Worm (Caenorhabditis elegans): Measurements from ENCODE around the gene stn-2.
A peak's percentile ranks its signal among the peaks of the same experiment; 100 is the strongest.

Gene stn-2

DNA sequence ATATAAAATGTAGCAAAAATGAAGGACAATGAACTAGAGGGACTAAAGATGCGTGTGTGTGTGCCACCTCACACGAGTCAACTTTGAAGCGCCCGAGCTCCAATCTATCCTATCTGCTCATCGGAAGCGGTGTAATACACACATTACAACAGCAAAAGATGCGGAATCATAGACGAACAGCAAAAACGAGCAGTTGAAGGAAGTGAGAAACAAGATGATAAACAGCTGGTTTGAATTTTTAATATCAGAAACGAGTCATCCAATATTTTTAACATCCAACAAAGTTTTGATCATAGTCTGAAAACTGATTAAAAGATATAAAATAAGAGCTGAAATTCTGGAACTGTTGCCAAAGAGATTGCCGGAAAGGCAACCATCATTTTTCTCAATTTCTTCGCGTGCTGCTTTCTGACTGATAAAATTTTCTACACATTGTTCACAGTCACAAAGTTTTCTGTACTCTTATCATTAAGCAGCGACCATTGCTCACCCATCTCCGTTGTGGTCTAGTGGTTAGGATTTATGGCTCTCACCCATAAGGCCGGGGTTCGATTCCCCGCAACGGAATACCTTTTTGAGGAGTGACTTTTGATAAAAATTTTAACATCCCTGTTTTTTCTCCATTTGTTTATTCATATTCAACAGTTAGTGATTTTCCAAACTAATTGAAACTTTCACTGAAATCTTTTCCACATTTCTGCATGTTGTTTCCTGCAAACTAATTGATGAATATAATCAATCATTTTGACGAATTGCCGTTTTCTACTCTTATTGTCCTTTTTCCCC lies at the start of gene stn-2 (continued):
- TF ChIP-seq efl-1 (optimal IDR thresholded peaks at IDR 0.05): no peak
- TF ChIP-seq efl-1 (GFP tag; optimal IDR thresholded peaks at IDR 0.05 in 1 of 2): peak in 1 of 2 experiments; percentile 8
- TF ChIP-seq snpc-4 (tag; optimal IDR thresholded peaks at IDR 0.05): no peak
- no peak for TF ChIP-seq mab-9 (GFP tag; IDR thresholded peaks at IDR 0.05)
- TF ChIP-seq unc-86 (tag; optimal IDR thresholded peaks at IDR 0.05): no peak
- TF ChIP-seq nhr-90 (tag; optimal IDR thresholded peaks at IDR 0.05; ENCODE audit: poor library complexity): peak; percentile 51
- TF ChIP-seq sptf-1 (tag; optimal IDR thresholded peaks at IDR 0.05): no peak
- TF ChIP-seq pax-3 (tag; optimal IDR thresholded peaks at IDR 0.05): no peak
- no peak for TF ChIP-seq lsy-2 (tag; optimal IDR thresholded peaks at IDR 0.05)
- TF ChIP-seq isw-1 (GFP tag; IDR thresholded peaks at IDR 0.05): no peak
- no peak for TF ChIP-seq hlh-4 (tag; optimal IDR thresholded peaks at IDR 0.05)
- no peak for TF ChIP-seq nhr-12 (tag; optimal IDR thresholded peaks at IDR 0.05)
- TF ChIP-seq egl-13 (tag; optimal IDR thresholded peaks at IDR 0.05): no peak
- TF ChIP-seq lin-35 (GFP tag; optimal IDR thresholded peaks at IDR 0.05): peak in 1 of 2 experiments; percentile 36
- TF ChIP-seq lin-15B (tag; optimal IDR thresholded peaks at IDR 0.05): no peak
- no peak for TF ChIP-seq C04F5.9 (tag; optimal IDR thresholded peaks at IDR 0.05)
- TF ChIP-seq ztf-11 (tag; optimal IDR thresholded peaks at IDR 0.05): no peak
- peak; percentile 1 for TF ChIP-seq zip-4 (GFP tag; optimal IDR thresholded peaks at IDR 0.05)
- no peak for TF ChIP-seq tbx-2 (tag; optimal IDR thresholded peaks at IDR 0.05)
- no peak for TF ChIP-seq mef-2 (tag; optimal IDR thresholded peaks at IDR 0.05)
- TF ChIP-seq nhr-84 (tag; optimal IDR thresholded peaks at IDR 0.05): no peak
- no peak for TF ChIP-seq C16A3.4 (tag; optimal IDR thresholded peaks at IDR 0.05)
- TF ChIP-seq aha-1 (tag; optimal IDR thresholded peaks at IDR 0.05): no peak
- TF ChIP-seq dsc-1 (tag; optimal IDR thresholded peaks at IDR 0.05): peak; percentile 53

DNA sequence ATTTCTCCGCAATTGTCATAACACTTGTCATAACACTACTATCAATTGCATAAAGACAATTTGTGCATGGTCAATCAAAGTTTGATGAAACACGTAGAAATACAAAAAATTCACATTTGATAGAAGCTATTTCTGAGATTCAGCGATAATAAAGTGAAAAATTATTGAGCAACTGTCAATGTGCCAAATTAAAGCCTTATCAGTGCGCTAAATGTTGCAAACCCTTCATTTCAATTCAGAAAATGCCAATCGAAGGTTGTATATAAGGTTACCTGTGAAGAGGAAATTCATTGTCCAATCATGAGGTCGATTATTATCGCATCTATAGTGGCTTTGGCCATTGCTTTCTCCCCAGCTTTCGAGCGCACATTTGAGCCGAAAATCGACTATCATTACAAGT lies 47.2 kb upstream of the stn-2 start, which contains the start of gene vit-1:
TSS of gene vit-1 (plus strand) at position 289 of the 400 bp plus-strand sequence.
- no peak for TF ChIP-seq zag-1 (tag; optimal IDR thresholded peaks at IDR 0.05)
- no peak for TF ChIP-seq nhr-85 (tag)
- TF ChIP-seq lin-13 (GFP tag; optimal IDR thresholded peaks at IDR 0.05): no peak
- no peak for TF ChIP-seq unc-98 (GFP tag; IDR thresholded peaks at IDR 0.05)
- TF ChIP-seq ets-5 (GFP tag; IDR thresholded peaks at IDR 0.05): no peak
- TF ChIP-seq nhr-71 (tag; optimal IDR thresholded peaks at IDR 0.05): no peak
- no peak for TF ChIP-seq hpl-2 (GFP tag; optimal IDR thresholded peaks at IDR 0.05)
- TF ChIP-seq tbx-2 (tag; optimal IDR thresholded peaks at IDR 0.05): no peak
- no peak for TF ChIP-seq elt-3 (tag; optimal IDR thresholded peaks at IDR 0.05)
- no peak for TF ChIP-seq aha-1 (tag; optimal IDR thresholded peaks at IDR 0.05)
- TF ChIP-seq ceh-82 (tag; optimal IDR thresholded peaks at IDR 0.05): no peak
- TF ChIP-seq aly-2 (tag; optimal IDR thresholded peaks at IDR 0.05): no peak

DNA sequence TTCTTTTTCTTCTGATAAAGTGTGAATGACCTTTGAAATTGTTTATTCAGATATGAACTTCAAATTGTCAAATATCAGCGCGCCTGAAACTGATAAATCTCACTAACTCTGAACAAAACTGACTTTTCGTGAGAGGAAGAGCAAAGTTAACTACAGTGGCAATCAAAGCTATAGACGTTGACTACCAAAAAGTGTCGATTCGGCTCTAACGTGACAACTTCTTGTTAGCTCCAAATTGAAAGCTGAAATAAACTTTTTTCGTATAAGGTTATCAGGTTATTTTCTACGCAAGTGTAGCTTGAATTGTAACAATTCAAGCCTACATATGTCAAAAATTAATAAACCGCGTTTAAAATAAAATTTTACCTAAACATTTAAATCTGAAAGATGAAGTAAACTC lies 45.9 kb upstream of the stn-2 start:
- no peak for TF ChIP-seq efl-1 (optimal IDR thresholded peaks at IDR 0.05)
- peak in 1 of 2 experiments; percentile 90 for TF ChIP-seq efl-1 (GFP tag; optimal IDR thresholded peaks at IDR 0.05 in 1 of 2)
- TF ChIP-seq nhr-28 (tag; optimal IDR thresholded peaks at IDR 0.05): no peak
- TF ChIP-seq lin-15B (tag; optimal IDR thresholded peaks at IDR 0.05): no peak
- peak; percentile 12 for TF ChIP-seq nhr-90 (tag; optimal IDR thresholded peaks at IDR 0.05; ENCODE audit: poor library complexity)
- TF ChIP-seq nhr-71 (tag; optimal IDR thresholded peaks at IDR 0.05): no peak

DNA sequence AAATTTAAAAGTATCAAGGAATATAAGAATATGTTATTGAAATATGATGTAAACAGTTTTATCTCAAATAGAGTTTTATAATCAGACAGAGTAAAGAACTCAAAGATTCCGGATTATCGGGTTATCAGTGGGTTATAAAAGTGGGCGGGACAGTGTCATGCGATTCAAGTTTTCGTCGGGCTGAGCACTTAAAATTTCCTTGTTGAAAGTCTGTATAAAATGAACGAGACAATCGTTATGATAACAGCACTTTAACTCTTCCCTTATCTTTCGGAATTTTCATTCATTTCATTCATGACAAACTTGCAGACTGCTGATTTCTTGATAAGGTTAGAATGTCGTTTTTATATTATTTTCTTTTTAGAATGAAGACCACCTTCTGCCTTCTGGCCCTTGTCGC lies 45.2 kb upstream of the stn-2 start, which contains the start of gene spp-14:
TSS of gene spp-14 (plus strand) at position 365 of the 400 bp plus-strand sequence.
- TF ChIP-seq nhr-76 (tag; optimal IDR thresholded peaks at IDR 0.05): no peak
- TF ChIP-seq lin-14 (GFP tag; optimal IDR thresholded peaks at IDR 0.05): peak; percentile 22
- TF ChIP-seq nhr-19 (GFP tag; conservative IDR thresholded peaks at IDR 0.05): peak; percentile 29
- no peak for TF ChIP-seq isw-1 (GFP tag; IDR thresholded peaks at IDR 0.05)
- no peak for TF ChIP-seq fkh-8 (tag; optimal IDR thresholded peaks at IDR 0.05)
- no peak for TF ChIP-seq pax-3 (tag; optimal IDR thresholded peaks at IDR 0.05)
- TF ChIP-seq ceh-90 (tag; optimal IDR thresholded peaks at IDR 0.05): no peak
- TF ChIP-seq nhr-71 (tag; optimal IDR thresholded peaks at IDR 0.05): peak; percentile 49
- TF ChIP-seq ces-1 (GFP tag; optimal IDR thresholded peaks at IDR 0.05): no peak
- TF ChIP-seq elt-2 (tag; optimal IDR thresholded peaks at IDR 0.05): peak; percentile 99
- TF ChIP-seq sox-4 (tag; optimal IDR thresholded peaks at IDR 0.05): no peak
- TF ChIP-seq dsc-1 (tag; optimal IDR thresholded peaks at IDR 0.05): no peak
- peak; percentile 48 for TF ChIP-seq nhr-20 (tag; optimal IDR thresholded peaks at IDR 0.05)
- peak; percentile 30 for TF ChIP-seq jun-1 (tag; optimal IDR thresholded peaks at IDR 0.05)
- peak; percentile 63 for TF ChIP-seq tlp-1 (tag; optimal IDR thresholded peaks at IDR 0.05)
- TF ChIP-seq lin-35 (GFP tag; optimal IDR thresholded peaks at IDR 0.05): peak in 1 of 2 experiments; percentile 41
- peak; percentile 1 for TF ChIP-seq nhr-90 (tag; optimal IDR thresholded peaks at IDR 0.05; ENCODE audit: poor library complexity)
- no peak for TF ChIP-seq sptf-1 (tag; optimal IDR thresholded peaks at IDR 0.05)
- peak; percentile 19 for TF ChIP-seq lir-3 (tag; optimal IDR thresholded peaks at IDR 0.05; ENCODE audit: poor library complexity)

Data from whole organism, L1 larva.